Worm (Caenorhabditis elegans) whole organism, young adult: Measurements from ENCODE around the gene gad-1.

Experiments
- B0336.3 ChIP-seq: fragments of 200-800 bp; sonication (Bioruptor generic); IDR thresholded peaks from 2 replicates; pipeline ENCODE4 v1.3.6; 2022; ENCODE audit warnings: missing genetic modification characterization, missing compliant biosample characterization
- Y53F4B.3 ChIP-seq: fragments of 200-800 bp; sonication (Bioruptor generic); IDR thresholded peaks from 2 replicates; pipeline ENCODE4 v1.3.6; 2022; ENCODE audit warnings: missing genetic modification reagents, missing genetic modification characterization, missing compliant biosample characterization
- ama-1 ChIP-seq, 3 experiments: fragments of 150-350 bp in 1 of 3; sonication (generic microtip) in 2 of 3; optimal IDR thresholded peaks; 2 replicates each; lab custom pipeline; 2014 to 2018; ENCODE audit warnings: missing biosample characterization in 2 of 3, missing genetic modification characterization in 2 of 3, missing genetic modification reagents in 2 of 3
- bed-1 ChIP-seq: fragments of 200-800 bp; sonication (Bioruptor generic); IDR thresholded peaks from 2 replicates; pipeline ENCODE4 v1.3.6; 2022; ENCODE audit warnings: missing genetic modification reagents, missing genetic modification characterization, missing compliant biosample characterization
- ceh-27 ChIP-seq: fragments of 200-800 bp; sonication (Bioruptor generic); optimal IDR thresholded peaks from 2 replicates; lab custom pipeline; 2018; ENCODE audit warnings: mild to moderate bottlenecking, missing genetic modification characterization, moderate library complexity, missing compliant biosample characterization
- madf-3 ChIP-seq: fragments of 200-800 bp; sonication (Bioruptor generic); IDR thresholded peaks from 2 replicates; pipeline ENCODE4 v1.3.6; 2022; ENCODE audit warnings: missing genetic modification reagents, missing genetic modification characterization, missing compliant biosample characterization
- nhr-27 ChIP-seq: fragments of 200-800 bp; sonication (Bioruptor generic); optimal IDR thresholded peaks from 2 replicates; lab custom pipeline; 2018; ENCODE audit warnings: mild to moderate bottlenecking, missing genetic modification characterization, moderate library complexity, missing compliant biosample characterization
- pha-4 ChIP-seq: fragments of 150-350 bp; sonication (generic microtip); optimal IDR thresholded peaks from 2 replicates; lab custom pipeline; 2014; ENCODE audit warnings: missing biosample characterization, missing genetic modification reagents, missing genetic modification characterization
- ztf-22 ChIP-seq: fragments of 200-800 bp; sonication (Bioruptor generic); optimal IDR thresholded peaks from 2 replicates; lab custom pipeline; 2018; ENCODE audit warnings: mild to moderate bottlenecking, missing genetic modification characterization, moderate library complexity, missing compliant biosample characterization

ce11 chrV:6462606-6463005, 29.3 kb upstream of the gad-1 start:
- TF ChIP-seq pha-4 (no peak), ceh-27 (no peak), B0336.3 (no peak), ama-1 (optimal IDR thresholded peaks at IDR 0.05; lab: Kevin White, UChicago) (no peak), ama-1 (GFP tag; optimal IDR thresholded peaks at IDR 0.05; lab: Kevin White, UChicago) (no peak), madf-3 (GFP tag; lab: Robert Waterston, UW) (no peak), Y53F4B.3 (GFP tag; lab: Robert Waterston, UW) (no peak), nhr-27 (tag; lab: Kevin White, UChicago) (no peak), ztf-22 (GFP tag; lab: Kevin White, UChicago) (no peak), bed-1 (GFP tag; lab: Robert Waterston, UW) (no peak)
